Fruit fly (Drosophila melanogaster) whole organism, embryonic: ENCODE data around the gene Hand.
A peak's percentile ranks its signal among the peaks of the same experiment; 100 is the strongest.

Experiments
- Aef1 ChIP-seq: fragments of 200-800 bp; sonication (Bioruptor generic); IDR thresholded peaks from 3 replicates; pipeline ENCODE4 v1.3.6; 2022; ENCODE audit warnings: missing biosample characterization, missing genetic modification characterization
- CG10959 ChIP-seq: fragments of 200-800 bp; sonication (Bioruptor generic); IDR thresholded peaks from 2 replicates; pipeline ENCODE4 v1.3.6; 2022; ENCODE audit warnings: missing biosample characterization, missing genetic modification characterization
- CG11093 ChIP-seq: fragments of 200-800 bp; sonication (Bioruptor generic); IDR thresholded peaks from 3 replicates; pipeline ENCODE4 v1.3.6; 2022; ENCODE audit warnings: missing biosample characterization, missing genetic modification characterization
- CG11723 ChIP-seq: fragments of 200-800 bp; sonication (Bioruptor generic); optimal IDR thresholded peaks from 2 replicates; lab custom pipeline; 2017; ENCODE audit warnings: missing biosample characterization, mild to moderate bottlenecking, missing genetic modification characterization
- CG13287 ChIP-seq: fragments of 200-800 bp; sonication (Bioruptor generic); IDR thresholded peaks from 2 replicates; pipeline ENCODE4 v1.3.6; 2022; ENCODE audit warnings: missing biosample characterization, missing genetic modification characterization; ENCODE audit not compliant: partially characterized antibody
- CG13296 ChIP-seq: fragments of 200-800 bp; sonication (Bioruptor generic); optimal IDR thresholded peaks from 3 replicates; lab custom pipeline; 2018; ENCODE audit warnings: missing biosample characterization, mild to moderate bottlenecking, missing genetic modification characterization
- CG13424 ChIP-seq: fragments of 200-800 bp; sonication (Bioruptor generic); optimal IDR thresholded peaks from 2 replicates; lab custom pipeline; 2019; ENCODE audit warnings: missing biosample characterization, mild to moderate bottlenecking, missing genetic modification characterization, moderate library complexity
- CG13775 ChIP-seq: fragments of 200-800 bp; sonication (Bioruptor generic); optimal IDR thresholded peaks from 3 replicates; lab custom pipeline; 2017; ENCODE audit warnings: missing biosample characterization, mild to moderate bottlenecking, missing genetic modification characterization
- CG14014 ChIP-seq: fragments of 200-800 bp; sonication (Bioruptor generic); IDR thresholded peaks from 2 replicates; pipeline ENCODE4 v1.3.6; 2022; ENCODE audit warnings: missing biosample characterization, missing genetic modification characterization
- CG17359 ChIP-seq: fragments of 200-800 bp; sonication (Bioruptor generic); optimal IDR thresholded peaks from 3 replicates; lab custom pipeline; 2018; ENCODE audit warnings: missing biosample characterization, mild to moderate bottlenecking, missing genetic modification characterization, moderate library complexity
- CG17385 ChIP-seq: fragments of 200-800 bp; sonication (Bioruptor generic); optimal IDR thresholded peaks from 3 replicates; lab custom pipeline; 2018; ENCODE audit warnings: missing biosample characterization, mild to moderate bottlenecking, missing genetic modification characterization
- CG1792 ChIP-seq: fragments of 200-800 bp; sonication (Bioruptor generic); optimal IDR thresholded peaks from 2 replicates; lab custom pipeline; 2016; ENCODE audit warnings: missing biosample characterization, missing genetic modification characterization
- CG18011 ChIP-seq: fragments of 200-800 bp; sonication (Bioruptor generic); optimal IDR thresholded peaks from 2 replicates; lab custom pipeline; 2017; ENCODE audit warnings: missing biosample characterization, missing genetic modification characterization, mild to moderate bottlenecking, moderate library complexity, missing genotype
- CG2116 ChIP-seq: fragments of 200-800 bp; sonication (Bioruptor generic); optimal IDR thresholded peaks from 3 replicates; lab custom pipeline; 2018; ENCODE audit warnings: missing biosample characterization, mild to moderate bottlenecking, missing genetic modification characterization
- CG42726 ChIP-seq: fragments of 200-800 bp; sonication (Bioruptor generic); IDR thresholded peaks from 2 replicates; pipeline ENCODE4 v1.3.6; 2022; ENCODE audit warnings: missing biosample characterization, missing genetic modification characterization; ENCODE audit not compliant: partially characterized antibody
- CG5180 ChIP-seq: fragments of 200-800 bp; sonication (Bioruptor generic); optimal IDR thresholded peaks from 3 replicates; lab custom pipeline; 2017; ENCODE audit warnings: missing biosample characterization, missing genetic modification characterization, mild to moderate bottlenecking, moderate library complexity, missing genetic modification reagents
- CG7745 ChIP-seq: fragments of 200-800 bp; sonication (Bioruptor generic); optimal IDR thresholded peaks from 2 replicates; lab custom pipeline; 2018; ENCODE audit warnings: missing biosample characterization, mild to moderate bottlenecking, missing genetic modification characterization, moderate library complexity
- CG7928 ChIP-seq: fragments of 200-800 bp; sonication (Bioruptor generic); optimal IDR thresholded peaks from 2 replicates; lab custom pipeline; 2017; ENCODE audit warnings: missing biosample characterization, mild to moderate bottlenecking, missing genetic modification characterization
- CG8944 ChIP-seq: fragments of 200-800 bp; sonication (Bioruptor generic); optimal IDR thresholded peaks from 3 replicates; lab custom pipeline; 2016; ENCODE audit warnings: missing biosample characterization, missing genetic modification characterization
- CG9215 ChIP-seq: fragments of 200-800 bp; sonication (Bioruptor generic); IDR thresholded peaks from 2 replicates; pipeline ENCODE4 v1.3.6; 2022; ENCODE audit warnings: missing biosample characterization, missing genetic modification characterization
- Chrac-16 ChIP-seq: fragments of 200-800 bp; sonication (Bioruptor generic); optimal IDR thresholded peaks from 3 replicates; lab custom pipeline; 2016; ENCODE audit warnings: missing biosample characterization, missing genetic modification characterization
- D ChIP-seq, 2 experiments: fragments of 200-800 bp in 1 of 2; fragments of >200 bp in 1 of 2; sonication (Bioruptor generic) in 1 of 2; optimal IDR thresholded peaks; 2 replicates in 1 of 2; 3 replicates in 1 of 2; lab custom pipeline; 2017; ENCODE audit warnings: mild to moderate bottlenecking in 1 of 2, missing biosample characterization in 1 of 2, missing genetic modification characterization in 1 of 2, missing genetic modification reagents in 1 of 2
- Dref ChIP-seq: fragments of 200-800 bp; sonication (Bioruptor generic); IDR thresholded peaks from 2 replicates; pipeline ENCODE4 v1.3.6; 2022; ENCODE audit warnings: missing biosample characterization, missing genetic modification characterization
- E2f1 ChIP-seq: fragments of 200-800 bp; sonication (Bioruptor generic); IDR thresholded peaks from 2 replicates; pipeline ENCODE4 v1.3.6; 2022; ENCODE audit warnings: missing biosample characterization, missing genetic modification characterization
- Eip74EF ChIP-seq, 2 experiments: fragments of 200-800 bp in 1 of 2; fragments of >200 bp in 1 of 2; sonication (Bioruptor generic) in 1 of 2; optimal IDR thresholded peaks; 2 replicates each; lab custom pipeline; 2017 to 2019; ENCODE audit warnings: missing biosample characterization in 2 of 2, missing genetic modification characterization in 2 of 2, mild to moderate bottlenecking in 1 of 2, moderate library complexity in 1 of 2
- HLH4C ChIP-seq: fragments of 200-800 bp; sonication (Bioruptor generic); IDR thresholded peaks from 3 replicates; pipeline ENCODE4 v1.3.6; 2022; ENCODE audit warnings: missing biosample characterization, missing genetic modification characterization; ENCODE audit not compliant: partially characterized antibody
- HmgD ChIP-seq: fragments of 200-800 bp; sonication (Bioruptor generic); optimal IDR thresholded peaks from 3 replicates; lab custom pipeline; 2016; ENCODE audit warnings: missing biosample characterization, missing genetic modification characterization
- HmgZ ChIP-seq: fragments of 200-800 bp; sonication (Bioruptor generic); optimal IDR thresholded peaks from 2 replicates; lab custom pipeline; 2018; ENCODE audit warnings: missing biosample characterization, mild to moderate bottlenecking, missing genetic modification characterization
- Ptx1 ChIP-seq: fragments of 200-800 bp; sonication (Bioruptor generic); IDR thresholded peaks from 2 replicates; pipeline ENCODE4 v1.3.6; 2022; ENCODE audit warnings: missing biosample characterization, missing genetic modification characterization
- Sry-δ ChIP-seq: fragments of 200-800 bp; sonication (Bioruptor generic); optimal IDR thresholded peaks from 2 replicates; lab custom pipeline; 2016; ENCODE audit warnings: missing biosample characterization, missing genetic modification characterization
- Taf1 ChIP-seq: fragments of 200-800 bp; sonication (Bioruptor generic); IDR thresholded peaks from 2 replicates; pipeline ENCODE4 v1.3.6; 2022; ENCODE audit warnings: missing biosample characterization, missing genetic modification characterization
- ap ChIP-seq: fragments of 200-800 bp; sonication (Bioruptor generic); IDR thresholded peaks from 2 replicates; pipeline ENCODE4 v1.3.6; 2022; ENCODE audit warnings: missing biosample characterization, missing genetic modification characterization
- crp ChIP-seq, 2 experiments: fragments of 200-800 bp; sonication (Bioruptor generic); optimal IDR thresholded peaks; 2 replicates in 1 of 2; 3 replicates in 1 of 2; lab custom pipeline; 2017; ENCODE audit warnings: missing biosample characterization in 2 of 2, missing genetic modification characterization in 2 of 2, mild to moderate bottlenecking in 1 of 2, moderate library complexity in 1 of 2
- dati ChIP-seq: fragments of 200-800 bp; sonication (Bioruptor generic); IDR thresholded peaks from 2 replicates; pipeline ENCODE4 v1.3.6; 2022; ENCODE audit warnings: missing biosample characterization, missing genetic modification characterization
- en ChIP-seq: fragments of 200-800 bp; sonication (Bioruptor generic); optimal IDR thresholded peaks from 2 replicates; lab custom pipeline; 2016; ENCODE audit warnings: missing biosample characterization, missing genetic modification characterization
- eve ChIP-seq, 2 experiments: fragments of >200 bp; optimal IDR thresholded peaks; 2 replicates each; lab custom pipeline; 2017; ENCODE audit warnings: missing biosample characterization in 2 of 2, missing genetic modification characterization in 2 of 2
- hkb ChIP-seq, 2 experiments: fragments of 200-800 bp in 1 of 2; fragments of >200 bp in 1 of 2; sonication (Bioruptor generic) in 1 of 2; IDR thresholded peaks in 1 of 2; optimal IDR thresholded peaks in 1 of 2; 2 replicates each; pipeline versions ENCODE4 v1.3.6 to Lab custom; 2017 to 2022; ENCODE audit warnings: missing biosample characterization in 1 of 2, missing genetic modification characterization in 1 of 2
- hth ChIP-seq: fragments of >200 bp; optimal IDR thresholded peaks from 2 replicates; lab custom pipeline; 2017; ENCODE audit warnings: inconsistent platforms
- ken ChIP-seq: fragments of 200-800 bp; sonication (Bioruptor generic); IDR thresholded peaks from 3 replicates; pipeline ENCODE4 v1.3.6; 2022; ENCODE audit warnings: missing biosample characterization, missing genetic modification characterization
- kni ChIP-seq: fragments of 200-800 bp; sonication (Bioruptor generic); optimal IDR thresholded peaks from 3 replicates; lab custom pipeline; 2017; ENCODE audit warnings: mild to moderate bottlenecking, missing biosample characterization, missing genetic modification reagents, missing genetic modification characterization
- luna ChIP-seq: fragments of 200-800 bp; sonication (Bioruptor generic); optimal IDR thresholded peaks from 2 replicates; lab custom pipeline; 2016; ENCODE audit warnings: missing biosample characterization, missing genetic modification characterization
- mirr ChIP-seq: fragments of 200-800 bp; sonication (Bioruptor generic); optimal IDR thresholded peaks from 3 replicates; lab custom pipeline; 2018; ENCODE audit warnings: missing biosample characterization, mild to moderate bottlenecking, missing genetic modification characterization
- org-1 ChIP-seq: fragments of 200-800 bp; sonication (Bioruptor generic); optimal IDR thresholded peaks from 2 replicates; lab custom pipeline; 2017; ENCODE audit warnings: missing biosample characterization, missing genetic modification characterization
- phol ChIP-seq: fragments of 200-800 bp; sonication (Bioruptor generic); optimal IDR thresholded peaks from 3 replicates; lab custom pipeline; 2018; ENCODE audit warnings: missing biosample characterization, mild to moderate bottlenecking, missing genetic modification characterization, moderate library complexity
- sens-2 ChIP-seq: fragments of 200-800 bp; sonication (Bioruptor generic); IDR thresholded peaks from 2 replicates; pipeline ENCODE4 v1.3.6; 2022; ENCODE audit warnings: missing biosample characterization, missing genetic modification characterization
- sisA ChIP-seq: fragments of 200-800 bp; sonication (Bioruptor generic); IDR thresholded peaks from 2 replicates; pipeline ENCODE4 v1.3.6; 2022; ENCODE audit warnings: missing biosample characterization, missing genetic modification characterization
- sob ChIP-seq: fragments of 200-800 bp; sonication (Bioruptor generic); IDR thresholded peaks from 2 replicates; pipeline ENCODE4 v1.3.6; 2022; ENCODE audit warnings: missing biosample characterization, missing genetic modification characterization
- stc ChIP-seq: fragments of 200-800 bp; sonication (Bioruptor generic); IDR thresholded peaks from 2 replicates; pipeline ENCODE4 v1.3.6; 2022; ENCODE audit warnings: missing biosample characterization, missing genetic modification characterization
- tap ChIP-seq: fragments of 200-800 bp; optimal IDR thresholded peaks from 3 replicates; lab custom pipeline; 2019; ENCODE audit warnings: missing biosample characterization, mild to moderate bottlenecking, missing genetic modification characterization, moderate library complexity

Hand gene

DNA sequence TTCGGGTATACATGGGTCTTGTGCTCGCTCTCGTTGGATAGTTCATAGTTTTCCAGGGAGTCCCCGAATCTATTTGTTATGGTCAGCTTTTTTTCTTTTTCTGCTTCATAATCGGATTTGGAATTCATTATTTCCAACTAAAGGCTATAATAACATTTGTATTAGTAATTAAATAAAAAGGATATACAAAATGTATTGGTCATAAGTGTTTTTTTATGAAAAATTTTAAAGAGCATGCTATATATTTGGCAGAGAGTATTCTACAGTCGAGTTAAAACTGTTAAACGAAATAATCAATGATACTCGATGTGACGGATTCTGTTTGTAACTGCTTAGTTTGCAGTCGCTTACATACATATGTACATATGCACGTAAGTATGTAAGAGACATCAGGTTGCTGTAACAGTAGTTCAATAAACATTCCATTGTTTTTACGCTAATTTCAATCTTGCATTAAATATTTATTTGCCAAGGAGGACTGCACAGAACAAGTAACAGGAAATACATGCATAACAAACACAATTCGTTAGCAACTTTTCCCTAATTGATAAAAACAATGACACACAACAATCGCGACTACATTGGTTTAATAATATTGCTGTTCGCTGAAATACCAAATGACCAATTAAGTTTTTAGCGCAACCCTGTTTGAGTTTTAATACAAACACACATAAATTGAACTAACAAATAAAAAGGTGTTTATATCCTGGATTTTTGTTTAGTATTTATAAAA is 4.1 kb upstream of the Hand start (continued):
- TF ChIP-seq sens-2 (GFP tag; lab: Robert Waterston, UW) (no peak), sisA (GFP tag; lab: Robert Waterston, UW) (no peak), phol (peak; percentile 5), stc (GFP tag; lab: Robert Waterston, UW) (no peak), mirr (no peak), kni (no peak), CG17359 (peak; percentile 16), Dref (GFP tag; lab: Robert Waterston, UW) (no peak), Taf1 (GFP tag; lab: Robert Waterston, UW) (no peak), CG13775 (GFP tag; lab: Kevin White, UChicago) (no peak), sob (GFP tag; lab: Robert Waterston, UW) (0 out of 2 replicates have a peak, but pooled peaks have one; percentile 32), crp (GFP tag; optimal IDR thresholded peaks at IDR 0.05; lab: Kevin White, UChicago) (no peak), CG7745 (tag; lab: Kevin White, UChicago) (no peak), hth (no peak), CG14014 (GFP tag; lab: Robert Waterston, UW) (no peak), hkb (optimal IDR thresholded peaks at IDR 0.05; lab: Kevin White, UChicago) (no peak), hkb (GFP tag; IDR thresholded peaks at IDR 0.05; lab: Robert Waterston, UW) (0 out of 2 replicates have a peak, but pooled peaks have one; percentile 13), CG8944 (no peak), CG13296 (GFP tag; lab: Kevin White, UChicago) (no peak), eve (GFP tag; optimal IDR thresholded peaks at IDR 0.05; lab: Kevin White, UChicago) (peak in 1 of 2 experiments; percentile 41), CG9215 (GFP tag; lab: Robert Waterston, UW) (no peak), CG13287 (GFP tag; lab: Robert Waterston, UW) (0 out of 2 replicates have a peak, but pooled peaks have one; percentile 50), tap (tag; lab: Kevin White, UChicago) (peak; percentile 6), Aef1 (no peak), Eip74EF (GFP tag; optimal IDR thresholded peaks at IDR 0.05; lab: Kevin White, UChicago) (no peak), ken (no peak), HmgD (GFP tag; lab: Kevin White, UChicago) (no peak), HLH4C (GFP tag; lab: Robert Waterston, UW) (0 out of 3 replicates have a peak, but pooled peaks have one; percentile 47), HmgZ (no peak), Chrac-16 (GFP tag; lab: Kevin White, UChicago) (no peak), CG10959 (GFP tag; lab: Robert Waterston, UW) (no peak), D (optimal IDR thresholded peaks at IDR 0.05; lab: Kevin White, UChicago) (no peak), D (GFP tag; optimal IDR thresholded peaks at IDR 0.05; lab: Kevin White, UChicago) (no peak), CG5180 (no peak), org-1 (GFP tag; lab: Kevin White, UChicago) (no peak), CG42726 (GFP tag; lab: Robert Waterston, UW) (no peak), CG11093 (GFP tag; lab: Robert Waterston, UW) (no peak), CG18011 (GFP tag; lab: Kevin White, UChicago) (peak; percentile 12), CG17385 (GFP tag; lab: Kevin White, UChicago) (no peak), Ptx1 (GFP tag; lab: Robert Waterston, UW) (no peak), en (GFP tag; lab: Kevin White, UChicago) (no peak), ap (GFP tag; lab: Robert Waterston, UW) (no peak), luna (GFP tag; lab: Kevin White, UChicago) (no peak), CG13424 (tag; lab: Kevin White, UChicago) (peak; percentile 13), CG2116 (GFP tag; lab: Kevin White, UChicago) (no peak), CG11723 (GFP tag; lab: Kevin White, UChicago) (no peak), CG1792 (no peak), dati (GFP tag; lab: Robert Waterston, UW) (no peak), CG7928 (GFP tag; lab: Kevin White, UChicago) (no peak), E2f1 (no peak), Sry-δ (no peak)
